Worm (Caenorhabditis elegans) whole organism, L1 larva: Measurements from ENCODE around the gene str-149.

Source experiments
- F16B12.6 ChIP-seq: fragments of 150-350 bp; optimal IDR thresholded peaks from 2 replicates; lab custom pipeline; 2014; ENCODE audit warnings: missing biosample characterization, missing genetic modification characterization
- aha-1 ChIP-seq: fragments of 150-350 bp; optimal IDR thresholded peaks from 2 replicates; lab custom pipeline; 2014; ENCODE audit warnings: missing biosample characterization, missing genetic modification characterization
- aly-2 ChIP-seq: fragments of 150-350 bp; optimal IDR thresholded peaks from 2 replicates; lab custom pipeline; 2014; ENCODE audit warnings: missing biosample characterization, missing genetic modification characterization
- ceh-63 ChIP-seq: fragments of 200-800 bp; sonication (Bioruptor generic); optimal IDR thresholded peaks from 2 replicates; lab custom pipeline; 2018; ENCODE audit warnings: mild to moderate bottlenecking, missing genetic modification characterization, missing compliant biosample characterization
- ceh-82 ChIP-seq, 3 experiments: fragments of 150-350 bp in 1 of 3; sonication (generic microtip) in 2 of 3; optimal IDR thresholded peaks; 2 replicates each; lab custom pipeline; 2014 to 2017; ENCODE audit warnings: missing biosample characterization in 3 of 3, missing genetic modification characterization in 3 of 3
- dpl-1 ChIP-seq, 3 experiments: fragments of 150-350 bp in 2 of 3; sonication (generic microtip) in 1 of 3; optimal IDR thresholded peaks; 2 replicates each; lab custom pipeline; 2014 to 2017; ENCODE audit warnings: missing biosample characterization in 3 of 3, missing genetic modification characterization in 3 of 3, missing genetic modification reagents in 3 of 3
- egl-27 ChIP-seq, 2 experiments: fragments of 150-350 bp in 1 of 2; sonication (generic microtip); optimal IDR thresholded peaks; 3 replicates each; lab custom pipeline; 2017 to 2018; ENCODE audit warnings: missing biosample characterization in 2 of 2, missing genetic modification characterization in 2 of 2, missing genetic modification reagents in 2 of 2
- elt-3 ChIP-seq, 6 experiments: fragments of 150-350 bp in 1 of 6; sonication (generic microtip); optimal IDR thresholded peaks; 2 replicates each; lab custom pipeline; 2017 to 2018; ENCODE audit warnings: missing biosample characterization in 6 of 6, missing genetic modification characterization in 6 of 6, inconsistent platforms in 1 of 6
- fkh-4 ChIP-seq: sonication (generic microtip); optimal IDR thresholded peaks from 2 replicates; lab custom pipeline; 2016; ENCODE audit warnings: missing compliant biosample characterization, missing genetic modification characterization, borderline replicate concordance
- fkh-8 ChIP-seq: sonication (generic microtip); optimal IDR thresholded peaks from 2 replicates; lab custom pipeline; 2016; ENCODE audit warnings: mild to moderate bottlenecking, missing genetic modification characterization, missing compliant biosample characterization
- grh-1 ChIP-seq: fragments of 200-800 bp; sonication (Bioruptor generic); IDR thresholded peaks from 2 replicates; pipeline ENCODE4 v1.3.6; 2022; ENCODE audit warnings: missing genetic modification reagents, missing genetic modification characterization, missing compliant biosample characterization
- hlh-4 ChIP-seq: sonication (generic microtip); optimal IDR thresholded peaks from 2 replicates; lab custom pipeline; 2016; ENCODE audit warnings: mild to moderate bottlenecking, missing genetic modification characterization, missing compliant biosample characterization
- isw-1 ChIP-seq: fragments of 200-800 bp; sonication (Bioruptor generic); IDR thresholded peaks from 2 replicates; pipeline ENCODE4 v1.3.6; 2022; ENCODE audit warnings: missing genetic modification characterization, missing compliant biosample characterization
- jun-1 ChIP-seq: fragments of 150-350 bp; optimal IDR thresholded peaks from 2 replicates; lab custom pipeline; 2014; ENCODE audit warnings: missing biosample characterization, missing genetic modification reagents, missing genetic modification characterization
- lin-14 ChIP-seq: fragments of 200-800 bp; sonication (Bioruptor generic); optimal IDR thresholded peaks from 2 replicates; lab custom pipeline; 2018; ENCODE audit warnings: mild to moderate bottlenecking, missing genetic modification characterization, moderate library complexity, missing compliant biosample characterization
- lin-35 ChIP-seq, 2 experiments: fragments of 150-350 bp; optimal IDR thresholded peaks; 2 replicates each; lab custom pipeline; 2014; ENCODE audit warnings: missing biosample characterization in 2 of 2, missing genetic modification characterization in 2 of 2, missing genetic modification reagents in 2 of 2
- lin-39 ChIP-seq: fragments of 150-350 bp; optimal IDR thresholded peaks from 2 replicates; lab custom pipeline; 2014; ENCODE audit warnings: missing biosample characterization, missing genetic modification reagents, missing genetic modification characterization
- lir-3 ChIP-seq: sonication (generic microtip); optimal IDR thresholded peaks from 2 replicates; lab custom pipeline; 2016; ENCODE audit warnings: mild to moderate bottlenecking, missing genetic modification characterization, moderate library complexity, missing compliant biosample characterization; ENCODE audit not compliant: poor library complexity
- mab-9 ChIP-seq: fragments of 200-800 bp; sonication (Bioruptor generic); IDR thresholded peaks from 2 replicates; pipeline ENCODE4 v1.3.6; 2022; ENCODE audit warnings: missing genetic modification reagents, missing genetic modification characterization, missing compliant biosample characterization
- mef-2 ChIP-seq: fragments of 150-350 bp; optimal IDR thresholded peaks from 2 replicates; lab custom pipeline; 2014; ENCODE audit warnings: missing biosample characterization, missing genetic modification characterization
- mep-1 ChIP-seq: fragments of 150-350 bp; optimal IDR thresholded peaks from 2 replicates; lab custom pipeline; 2014; ENCODE audit warnings: missing biosample characterization, missing genetic modification characterization
- nhr-11 ChIP-seq: fragments of 150-350 bp; optimal IDR thresholded peaks from 2 replicates; lab custom pipeline; 2014; ENCODE audit warnings: missing biosample characterization, missing genetic modification characterization
- nhr-19 ChIP-seq: fragments of 200-800 bp; sonication (Bioruptor generic); conservative IDR thresholded peaks from 2 replicates; pipeline ENCODE4 v1.3.6; 2022; ENCODE audit warnings: missing genetic modification characterization, missing compliant biosample characterization
- nhr-20 ChIP-seq: sonication (generic microtip); optimal IDR thresholded peaks from 2 replicates; lab custom pipeline; 2016; ENCODE audit warnings: mild to moderate bottlenecking, missing genetic modification characterization, missing compliant biosample characterization
- nhr-237 ChIP-seq: fragments of 150-350 bp; optimal IDR thresholded peaks from 2 replicates; lab custom pipeline; 2014; ENCODE audit warnings: missing biosample characterization, missing genetic modification characterization
- nhr-71 ChIP-seq: sonication (generic microtip); optimal IDR thresholded peaks from 2 replicates; lab custom pipeline; 2016; ENCODE audit warnings: mild to moderate bottlenecking, missing genetic modification characterization, moderate library complexity, missing compliant biosample characterization
- nhr-84 ChIP-seq: sonication (generic microtip); optimal IDR thresholded peaks from 2 replicates; lab custom pipeline; 2017; ENCODE audit warnings: missing biosample characterization, missing genetic modification characterization
- nhr-90 ChIP-seq: sonication (generic microtip); optimal IDR thresholded peaks from 2 replicates; lab custom pipeline; 2016; ENCODE audit warnings: mild to moderate bottlenecking, missing genetic modification characterization, missing compliant biosample characterization; ENCODE audit not compliant: poor library complexity
- pag-3 ChIP-seq: sonication (generic microtip); optimal IDR thresholded peaks from 2 replicates; lab custom pipeline; 2017; ENCODE audit warnings: missing genetic modification characterization, mild to moderate bottlenecking, missing compliant biosample characterization, antibody characterized with exemption, borderline replicate concordance; ENCODE audit not compliant: insufficient read depth
- pqm-1 ChIP-seq: sonication (generic microtip); optimal IDR thresholded peaks from 3 replicates; lab custom pipeline; 2017; ENCODE audit warnings: missing biosample characterization, missing genetic modification characterization
- rnt-1 ChIP-seq: sonication (generic microtip); optimal IDR thresholded peaks from 2 replicates; lab custom pipeline; 2016; ENCODE audit warnings: mild to moderate bottlenecking, missing genetic modification characterization, moderate library complexity, missing compliant biosample characterization
- snu-23 ChIP-seq: sonication (generic microtip); optimal IDR thresholded peaks from 2 replicates; lab custom pipeline; 2016; ENCODE audit warnings: missing genetic modification characterization, missing compliant biosample characterization
- swsn-7 ChIP-seq: sonication (generic microtip); optimal IDR thresholded peaks from 2 replicates; lab custom pipeline; 2016; ENCODE audit warnings: missing genetic modification characterization, missing compliant biosample characterization
- tbx-2 ChIP-seq: sonication (generic microtip); optimal IDR thresholded peaks from 2 replicates; lab custom pipeline; 2016; ENCODE audit warnings: missing genetic modification characterization, missing compliant biosample characterization
- tlp-1 ChIP-seq: fragments of 150-350 bp; optimal IDR thresholded peaks from 2 replicates; lab custom pipeline; 2014; ENCODE audit warnings: missing biosample characterization, missing genetic modification characterization
- unc-130 ChIP-seq: fragments of 150-350 bp; optimal IDR thresholded peaks from 2 replicates; lab custom pipeline; 2017; ENCODE audit warnings: missing biosample characterization, missing genetic modification characterization, inconsistent platforms
- unc-62 ChIP-seq: fragments of 150-350 bp; optimal IDR thresholded peaks from 2 replicates; lab custom pipeline; 2014; ENCODE audit warnings: missing biosample characterization, missing genetic modification reagents, missing genetic modification characterization
- vab-15 ChIP-seq: sonication (generic microtip); optimal IDR thresholded peaks from 2 replicates; lab custom pipeline; 2017; ENCODE audit warnings: missing genotype, mild to moderate bottlenecking, missing genetic modification characterization, missing compliant biosample characterization
- zag-1 ChIP-seq: fragments of 150-350 bp; optimal IDR thresholded peaks from 2 replicates; lab custom pipeline; 2014; ENCODE audit warnings: missing biosample characterization, missing genetic modification characterization
- zip-4 ChIP-seq: fragments of 200-800 bp; sonication (Bioruptor generic); optimal IDR thresholded peaks from 2 replicates; lab custom pipeline; 2018; ENCODE audit warnings: mild to moderate bottlenecking, missing genetic modification characterization, moderate library complexity, missing compliant biosample characterization
- ztf-11 ChIP-seq, 2 experiments: sonication (generic microtip); optimal IDR thresholded peaks; 2 replicates each; lab custom pipeline; 2016 to 2017; ENCODE audit warnings: missing genetic modification characterization in 2 of 2, missing biosample characterization in 1 of 2, missing compliant biosample characterization in 1 of 2
- ztf-4 ChIP-seq: fragments of 150-350 bp; optimal IDR thresholded peaks from 2 replicates; lab custom pipeline; 2014; ENCODE audit warnings: missing biosample characterization, missing genetic modification characterization

Gene str-149

ce11 chrV:16595140-16595791 lies 22.0 kb downstream of the str-149 start, which contains the start of gene cpl-1 (continued):
- TF ChIP-seq F16B12.6 (tag; lab: Kevin White, UChicago) (no peak), unc-130 (tag; lab: Kevin White, UChicago) (no peak), snu-23 (GFP tag; lab: Kevin White, UChicago) (peak; percentile 6), isw-1 (GFP tag; lab: Robert Waterston, UW) (no peak), pqm-1 (tag; lab: Kevin White, UChicago) (no peak), nhr-237 (no peak), lin-39 (tag; lab: Kevin White, UChicago) (no peak), tbx-2 (tag; lab: Kevin White, UChicago) (no peak), nhr-84 (tag; lab: Kevin White, UChicago) (no peak), mab-9 (GFP tag; lab: Robert Waterston, UW) (no peak), nhr-90 (tag; lab: Kevin White, UChicago) (peak; percentile 36), egl-27 (tag; optimal IDR thresholded peaks at IDR 0.05; lab: Kevin White, UChicago) (no peak), hlh-4 (no peak), unc-62 (GFP tag; lab: Kevin White, UChicago) (no peak), fkh-4 (tag; lab: Kevin White, UChicago) (no peak), fkh-8 (tag; lab: Kevin White, UChicago) (no peak), vab-15 (tag; lab: Kevin White, UChicago) (no peak), jun-1 (tag; lab: Kevin White, UChicago) (peak; percentile 18), tlp-1 (tag; lab: Kevin White, UChicago) (no peak), zag-1 (no peak), nhr-11 (tag; lab: Kevin White, UChicago) (no peak), pag-3 (no peak), ztf-4 (no peak), ceh-63 (GFP tag; lab: Kevin White, UChicago) (no peak), ztf-11 (tag; optimal IDR thresholded peaks at IDR 0.05; lab: Kevin White, UChicago) (no peak), nhr-19 (peak; percentile 16; the same call in 1 of the 2 replicates), nhr-20 (tag; lab: Kevin White, UChicago) (peak; percentile 23), zip-4 (no peak), swsn-7 (tag; lab: Kevin White, UChicago) (no peak), aha-1 (no peak), grh-1 (GFP tag; lab: Robert Waterston, UW) (no peak), lir-3 (tag; lab: Kevin White, UChicago) (no peak), dpl-1 (GFP tag; optimal IDR thresholded peaks at IDR 0.05; lab: Kevin White, UChicago) (no peak), rnt-1 (tag; lab: Kevin White, UChicago) (peak; percentile 37), ceh-82 (tag; optimal IDR thresholded peaks at IDR 0.05; lab: Kevin White, UChicago) (no peak), mef-2 (tag; lab: Kevin White, UChicago) (no peak), lin-14 (GFP tag; lab: Kevin White, UChicago) (peak; percentile 24), aly-2 (tag; lab: Kevin White, UChicago) (no peak), lin-35 (GFP tag; optimal IDR thresholded peaks at IDR 0.05; lab: Kevin White, UChicago) (peak in 1 of 2 experiments; percentile 27), nhr-71 (tag; lab: Kevin White, UChicago) (peak; percentile 45)

ce11 chrV:16596102-16596501 lies 22.8 kb downstream of the str-149 start:
- TF ChIP-seq mep-1 (tag; lab: Kevin White, UChicago) (no peak), elt-3 (tag; optimal IDR thresholded peaks at IDR 0.05; lab: Kevin White, UChicago) (peak in 1 of 6 experiments; percentile 19)
